Fruit fly (Drosophila melanogaster): Measurements from ENCODE around the gene CG9098.

The CG9098 gene

dm6 chr2L:5974122-5974521 lies 38.0 kb downstream of the CG9098 start (continued):
- TF ChIP-seq CG31224 (GFP tag; IDR thresholded peaks at IDR 0.05) (no peak), lab (GFP tag; optimal IDR thresholded peaks at IDR 0.05) (peak; percentile 89), CG6791 (GFP tag; IDR thresholded peaks at IDR 0.05; ENCODE audit: partially characterized antibody) (no peak), CG32772 (GFP tag; IDR thresholded peaks at IDR 0.05) (no peak), Vsx1 (GFP tag; optimal IDR thresholded peaks at IDR 0.05) (peak; percentile 86), grau (tag; optimal IDR thresholded peaks at IDR 0.05) (peak; percentile 30), Poxn (GFP tag; IDR thresholded peaks at IDR 0.05) (no peak), CG13775 (GFP tag; optimal IDR thresholded peaks at IDR 0.05) (no peak), emc (GFP tag; optimal IDR thresholded peaks at IDR 0.05) (no peak), dysf (GFP tag; IDR thresholded peaks at IDR 0.05) (peak; percentile 15; the same call in 1 of the 3 replicates), pb (GFP tag; optimal IDR thresholded peaks at IDR 0.05) (no peak), HmgZ (tag; optimal IDR thresholded peaks at IDR 0.05) (peak; percentile 56), CG5953 (GFP tag; IDR thresholded peaks at IDR 0.05) (0 out of 2 replicates have a peak, but pooled peaks have one; percentile 15), CG10321 (GFP tag; IDR thresholded peaks at IDR 0.05) (no peak), sob (GFP tag; IDR thresholded peaks at IDR 0.05) (peak; percentile 72; the same call in 1 of the 2 replicates), fd64A (GFP tag; optimal IDR thresholded peaks at IDR 0.05) (peak; percentile 80), CG11456 (GFP tag; IDR thresholded peaks at IDR 0.05) (no peak), CG17568 (GFP tag; optimal IDR thresholded peaks at IDR 0.05) (peak; percentile 69), Sin3A (optimal IDR thresholded peaks at IDR 0.05) (no peak), Ets65A (GFP tag) (no peak), CG13894 (tag; optimal IDR thresholded peaks at IDR 0.05) (peak; percentile 27), shn (GFP tag; optimal IDR thresholded peaks at IDR 0.05) (no peak), CG11696 (GFP tag; IDR thresholded peaks at IDR 0.05) (no peak), CG31365 (tag; optimal IDR thresholded peaks at IDR 0.05) (peak; percentile 28), CG17186 (GFP tag; optimal IDR thresholded peaks at IDR 0.05) (no peak), CG2678 (tag; optimal IDR thresholded peaks at IDR 0.05) (peak; percentile 77), ara (GFP tag; IDR thresholded peaks at IDR 0.05) (peak; percentile 39; the same call in 1 of the 2 replicates), Deaf1 (tag; optimal IDR thresholded peaks at IDR 0.05) (peak; percentile 91), CG4730 (GFP tag; IDR thresholded peaks at IDR 0.05) (no peak), NFAT (GFP tag; IDR thresholded peaks at IDR 0.05) (peak; percentile 46; the same call in 1 of the 2 replicates), D (optimal IDR thresholded peaks at IDR 0.05) (no peak), D (GFP tag; optimal IDR thresholded peaks at IDR 0.05) (peak; percentile 46), z (GFP tag; IDR thresholded peaks at IDR 0.05) (peak; percentile 75), CG14667 (GFP tag; IDR thresholded peaks at IDR 0.05) (no peak), CG7556 (GFP tag; optimal IDR thresholded peaks at IDR 0.05) (peak; percentile 58), bcd (GFP tag; optimal IDR thresholded peaks at IDR 0.05) (peak; percentile 49), stwl (tag; optimal IDR thresholded peaks at IDR 0.05) (no peak), CG11560 (tag; IDR thresholded peaks at IDR 0.05) (no peak), CG10431 (GFP tag; optimal IDR thresholded peaks at IDR 0.05) (peak; percentile 40), abd-A (tag; optimal IDR thresholded peaks at IDR 0.05) (peak; percentile 68), CG6854 (GFP tag; optimal IDR thresholded peaks at IDR 0.05) (peak; percentile 48), seq (GFP tag; IDR thresholded peaks at IDR 0.05) (peak; percentile 73), NC2β (GFP tag; optimal IDR thresholded peaks at IDR 0.05) (no peak), Nf-YB (GFP tag; optimal IDR thresholded peaks at IDR 0.05) (peak; percentile 31), dmrt11E (tag; optimal IDR thresholded peaks at IDR 0.05) (peak; percentile 33), CG15073 (GFP tag; optimal IDR thresholded peaks at IDR 0.05) (no peak), org-1 (GFP tag; optimal IDR thresholded peaks at IDR 0.05) (peak; percentile 60), Dad (GFP tag; optimal IDR thresholded peaks at IDR 0.05) (no peak), CG2712 (tag; optimal IDR thresholded peaks at IDR 0.05) (peak; percentile 6), CrebB (tag; optimal IDR thresholded peaks at IDR 0.05) (peak; percentile 78), MESR4 (GFP tag; optimal IDR thresholded peaks at IDR 0.05) (peak; percentile 6), CG4707 (GFP tag; optimal IDR thresholded peaks at IDR 0.05) (peak; percentile 65)

All from whole organism, embryonic.